Fruit fly (Drosophila melanogaster): ENCODE results near the gene CG16953.

dm6 chr3R:20595145-20595812 lies 9.6 kb upstream of the CG16953 start:
- TF ChIP-seq insv (optimal IDR thresholded peaks at IDR 0.05) (no peak), psq (optimal IDR thresholded peaks at IDR 0.05) (no peak), ttk (optimal IDR thresholded peaks at IDR 0.05) (no peak)
